Worm (Caenorhabditis elegans) whole organism, L3 larva: ENCODE measurements around the gene nap-1.

Source experiments
- R02D3.7 ChIP-seq: fragments of 150-350 bp; optimal IDR thresholded peaks from 2 replicates; lab custom pipeline; 2014; ENCODE audit warnings: missing biosample characterization, missing genetic modification characterization
- ZK546.5 ChIP-seq: sonication (generic microtip); optimal IDR thresholded peaks from 2 replicates; lab custom pipeline; 2017; ENCODE audit warnings: missing biosample characterization, missing genetic modification characterization
- aly-2 ChIP-seq: fragments of 150-350 bp; optimal IDR thresholded peaks from 2 replicates; lab custom pipeline; 2014; ENCODE audit warnings: missing biosample characterization, missing genetic modification characterization
- ama-1 ChIP-seq: fragments of 150-350 bp; optimal IDR thresholded peaks from 2 replicates; lab custom pipeline; 2018
- ceh-16 ChIP-seq: sonication (generic microtip); optimal IDR thresholded peaks from 2 replicates; lab custom pipeline; 2017; ENCODE audit warnings: missing biosample characterization, missing genetic modification characterization
- ceh-28 ChIP-seq: fragments of 150-350 bp; optimal IDR thresholded peaks from 2 replicates; lab custom pipeline; 2014; ENCODE audit warnings: missing biosample characterization, missing genetic modification reagents, missing genetic modification characterization
- elt-2 ChIP-seq: sonication (generic microtip); optimal IDR thresholded peaks from 2 replicates; lab custom pipeline; 2016; ENCODE audit warnings: missing genetic modification reagents, mild to moderate bottlenecking, missing genetic modification characterization, missing compliant biosample characterization
- elt-3 ChIP-seq, 3 experiments: fragments of 150-350 bp in 1 of 3; sonication (generic microtip) in 2 of 3; optimal IDR thresholded peaks; 2 replicates in 2 of 3; 4 replicates in 1 of 3; lab custom pipeline; 2014 to 2017; ENCODE audit warnings: missing biosample characterization in 3 of 3, missing genetic modification characterization in 3 of 3
- fos-1 ChIP-seq: fragments of 150-350 bp; optimal IDR thresholded peaks from 2 replicates; lab custom pipeline; 2014; ENCODE audit warnings: missing biosample characterization, missing genetic modification characterization
- hmg-11 ChIP-seq: sonication (generic microtip); optimal IDR thresholded peaks from 2 replicates; lab custom pipeline; 2016; ENCODE audit warnings: missing genetic modification characterization, missing compliant biosample characterization
- lin-15B ChIP-seq: fragments of 150-350 bp; optimal IDR thresholded peaks from 2 replicates; lab custom pipeline; 2014; ENCODE audit warnings: missing biosample characterization, missing genetic modification characterization
- lin-39 ChIP-seq: fragments of 150-350 bp; optimal IDR thresholded peaks from 2 replicates; lab custom pipeline; 2018; ENCODE audit warnings: missing biosample characterization, missing genetic modification reagents, missing genetic modification characterization
- lsy-12 ChIP-seq: sonication (generic microtip); optimal IDR thresholded peaks from 2 replicates; lab custom pipeline; 2016; ENCODE audit warnings: mild to moderate bottlenecking, missing genetic modification characterization, missing compliant biosample characterization
- nhr-11 ChIP-seq: fragments of 150-350 bp; optimal IDR thresholded peaks from 2 replicates; lab custom pipeline; 2014; ENCODE audit warnings: missing biosample characterization, missing genetic modification characterization
- nhr-12 ChIP-seq: fragments of 150-350 bp; optimal IDR thresholded peaks from 2 replicates; lab custom pipeline; 2014; ENCODE audit warnings: missing biosample characterization, missing genetic modification characterization
- nhr-25 ChIP-seq: sonication (generic microtip); optimal IDR thresholded peaks from 2 replicates; lab custom pipeline; 2017; ENCODE audit warnings: missing biosample characterization, missing genetic modification characterization
- nhr-28 ChIP-seq: fragments of 150-350 bp; optimal IDR thresholded peaks from 2 replicates; lab custom pipeline; 2014; ENCODE audit warnings: missing biosample characterization, missing genetic modification characterization
- nhr-76 ChIP-seq: fragments of 150-350 bp; sonication (generic microtip); optimal IDR thresholded peaks from 5 replicates; lab custom pipeline; 2014; ENCODE audit warnings: missing biosample characterization, missing genetic modification characterization
- pha-4 ChIP-seq: fragments of 150-350 bp; optimal IDR thresholded peaks from 2 replicates; lab custom pipeline; 2014; ENCODE audit warnings: missing biosample characterization, missing genetic modification reagents, missing genetic modification characterization
- pqm-1 ChIP-seq: fragments of 150-350 bp; optimal IDR thresholded peaks from 2 replicates; lab custom pipeline; 2017; ENCODE audit warnings: missing biosample characterization, missing genetic modification characterization, inconsistent platforms
- skn-1 ChIP-seq: fragments of 150-350 bp; optimal IDR thresholded peaks from 2 replicates; lab custom pipeline; 2014; ENCODE audit warnings: missing biosample characterization, missing genetic modification characterization
- snpc-4 ChIP-seq: fragments of 150-350 bp; optimal IDR thresholded peaks from 2 replicates; lab custom pipeline; 2014; ENCODE audit warnings: missing biosample characterization, missing genetic modification characterization
- tbx-2 ChIP-seq: sonication (generic microtip); optimal IDR thresholded peaks from 2 replicates; lab custom pipeline; 2016; ENCODE audit warnings: mild to moderate bottlenecking, missing genetic modification characterization, missing compliant biosample characterization
- unc-62 ChIP-seq: fragments of 150-350 bp; sonication (generic microtip); optimal IDR thresholded peaks from 4 replicates; lab custom pipeline; 2014; ENCODE audit warnings: missing biosample characterization, missing genetic modification reagents, missing genetic modification characterization
- zag-1 ChIP-seq: fragments of 150-350 bp; optimal IDR thresholded peaks from 2 replicates; lab custom pipeline; 2014; ENCODE audit warnings: missing biosample characterization, missing genetic modification characterization
- ztf-4 ChIP-seq: fragments of 150-350 bp; optimal IDR thresholded peaks from 2 replicates; lab custom pipeline; 2014; ENCODE audit warnings: missing biosample characterization, missing genetic modification characterization

nap-1 gene

DNA sequence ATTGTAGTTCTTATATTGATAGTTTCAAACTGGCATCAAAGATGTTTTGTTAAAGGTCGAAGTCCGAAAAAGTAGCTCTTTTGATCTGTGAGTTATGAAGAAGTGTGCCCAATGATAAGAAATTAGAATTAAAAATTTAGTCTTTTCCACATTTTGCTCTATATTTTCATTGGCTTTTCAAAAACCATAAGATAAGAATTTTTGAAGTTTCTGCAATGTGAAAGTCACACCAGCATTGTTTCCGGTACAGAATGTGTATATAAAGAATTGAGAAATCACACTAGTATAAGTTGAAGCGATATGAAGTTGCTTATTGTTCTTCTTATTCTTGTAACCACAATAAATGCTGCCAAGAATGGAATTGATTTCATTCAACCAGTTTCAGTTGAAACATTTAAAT is 46.6 kb downstream of the nap-1 start, which contains the start of gene lys-10:
Gene lys-10, plus strand, starts transcription at position 301 of the 400 bp plus-strand sequence.
- TF ChIP-seq nhr-11 (tag; lab: Kevin White, UChicago) = no peak
- TF ChIP-seq skn-1 (tag; lab: Kevin White, UChicago) = no peak
- no peak for TF ChIP-seq ama-1 (lab: Kevin White, UChicago)
- no peak for TF ChIP-seq unc-62 (GFP tag; lab: Kevin White, UChicago)
- no peak for TF ChIP-seq zag-1 (tag; lab: Kevin White, UChicago)
- TF ChIP-seq hmg-11 = no peak
- no peak for TF ChIP-seq pqm-1 (tag; lab: Kevin White, UChicago)
- no peak for TF ChIP-seq lin-39 (tag; lab: Kevin White, UChicago)
- no peak for TF ChIP-seq R02D3.7 (tag; lab: Kevin White, UChicago)
- no peak for TF ChIP-seq nhr-12 (tag; lab: Kevin White, UChicago)
- no peak for TF ChIP-seq ceh-28
- no peak for TF ChIP-seq nhr-25 (tag; lab: Kevin White, UChicago)
- no peak for TF ChIP-seq nhr-76 (tag; lab: Kevin White, UChicago)
- TF ChIP-seq ZK546.5 (tag; lab: Kevin White, UChicago) = no peak
- TF ChIP-seq elt-2 (tag; lab: Kevin White, UChicago) = no peak
- TF ChIP-seq aly-2 = no peak
- no peak for TF ChIP-seq snpc-4 (tag; lab: Kevin White, UChicago)
- no peak for TF ChIP-seq tbx-2 (tag; lab: Kevin White, UChicago)

DNA sequence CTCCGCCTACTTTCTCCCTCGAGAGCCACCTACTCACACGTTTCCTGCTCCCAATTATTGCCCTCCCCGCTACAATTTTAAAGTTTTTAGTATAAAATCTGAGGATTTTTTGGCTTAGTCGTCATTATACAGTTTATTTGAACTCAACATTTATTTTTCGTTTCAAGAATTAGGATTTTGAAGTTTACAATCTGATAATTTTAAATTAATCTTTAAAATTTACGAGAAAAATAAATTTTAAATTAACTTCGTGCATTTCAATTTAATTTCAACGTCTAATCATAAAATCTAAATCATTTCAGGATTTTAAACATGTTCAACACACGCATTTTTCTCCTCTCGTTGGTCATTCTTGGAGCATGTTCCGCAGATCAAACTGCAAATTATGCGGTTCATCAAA is 50.2 kb downstream of the nap-1 start, which contains the start of gene F35H10.2:
Gene F35H10.2, plus strand, starts transcription at position 301 of the 400 bp plus-strand sequence.
- TF ChIP-seq nhr-25 (tag; lab: Kevin White, UChicago) = no peak
- TF ChIP-seq lin-39 (tag; lab: Kevin White, UChicago) = no peak
- TF ChIP-seq hmg-11 = no peak
- no peak for TF ChIP-seq ztf-4 (tag; lab: Kevin White, UChicago)
- TF ChIP-seq elt-3 (tag; optimal IDR thresholded peaks at IDR 0.05; lab: Kevin White, UChicago) = no peak
- no peak for TF ChIP-seq lsy-12
- TF ChIP-seq fos-1 (tag; lab: Kevin White, UChicago) = no peak
- no peak for TF ChIP-seq nhr-28
- no peak for TF ChIP-seq ceh-16 (tag; lab: Kevin White, UChicago)
- no peak for TF ChIP-seq pha-4 (tag; lab: Kevin White, UChicago)
- no peak for TF ChIP-seq nhr-11 (tag; lab: Kevin White, UChicago)
- no peak for TF ChIP-seq lin-15B
